Fruit fly (Drosophila melanogaster) whole organism, embryonic: ENCODE results near the gene CG7011.

Experiments
- Blimp-1 ChIP-seq: fragments of 200-800 bp; sonication (Bioruptor generic); optimal IDR thresholded peaks from 3 replicates; lab custom pipeline; 2018; ENCODE audit warnings: missing biosample characterization, missing genetic modification characterization, mild to moderate bottlenecking, moderate library complexity, missing genetic modification reagents
- CG10147 ChIP-seq: fragments of 200-800 bp; sonication (Bioruptor generic); optimal IDR thresholded peaks from 2 replicates; lab custom pipeline; 2019; ENCODE audit warnings: missing biosample characterization, mild to moderate bottlenecking, missing genetic modification characterization, moderate library complexity
- CG10267 ChIP-seq: fragments of 200-800 bp; sonication (Bioruptor generic); optimal IDR thresholded peaks from 2 replicates; lab custom pipeline; 2018; ENCODE audit warnings: missing biosample characterization, mild to moderate bottlenecking, missing genetic modification characterization, moderate library complexity
- CG11504 ChIP-seq: fragments of 200-800 bp; sonication (Bioruptor generic); optimal IDR thresholded peaks from 3 replicates; lab custom pipeline; 2019; ENCODE audit warnings: missing biosample characterization, mild to moderate bottlenecking, missing genetic modification characterization, moderate library complexity
- CG12236 ChIP-seq: fragments of 200-800 bp; sonication (Bioruptor generic); optimal IDR thresholded peaks from 2 replicates; lab custom pipeline; 2016; ENCODE audit warnings: missing biosample characterization, missing genetic modification characterization
- CG12391 ChIP-seq: fragments of 200-800 bp; sonication (Bioruptor generic); optimal IDR thresholded peaks from 3 replicates; lab custom pipeline; 2018; ENCODE audit warnings: missing biosample characterization, mild to moderate bottlenecking, missing genetic modification characterization, moderate library complexity
- CG13424 ChIP-seq: fragments of 200-800 bp; sonication (Bioruptor generic); optimal IDR thresholded peaks from 2 replicates; lab custom pipeline; 2019; ENCODE audit warnings: missing biosample characterization, mild to moderate bottlenecking, missing genetic modification characterization, moderate library complexity
- CG14710 ChIP-seq: fragments of 200-800 bp; sonication (Bioruptor generic); optimal IDR thresholded peaks from 3 replicates; lab custom pipeline; 2019; ENCODE audit warnings: missing biosample characterization, mild to moderate bottlenecking, missing genetic modification characterization, moderate library complexity
- CG15514 ChIP-seq: fragments of 200-800 bp; sonication (Bioruptor generic); optimal IDR thresholded peaks from 3 replicates; lab custom pipeline; 2017; ENCODE audit warnings: missing biosample characterization, missing genetic modification characterization, mild to moderate bottlenecking, moderate library complexity, missing genetic modification reagents
- CG17361 ChIP-seq: fragments of 200-800 bp; sonication (Bioruptor generic); IDR thresholded peaks from 3 replicates; pipeline ENCODE4 v1.3.6; 2022; ENCODE audit warnings: missing biosample characterization, missing genetic modification characterization
- CG17829 ChIP-seq: fragments of 200-800 bp; optimal IDR thresholded peaks from 2 replicates; lab custom pipeline; 2019; ENCODE audit warnings: missing biosample characterization, mild to moderate bottlenecking, missing genetic modification characterization, moderate library complexity
- CG2202 ChIP-seq: fragments of 200-800 bp; sonication (Bioruptor generic); optimal IDR thresholded peaks from 2 replicates; lab custom pipeline; 2018; ENCODE audit warnings: missing biosample characterization, mild to moderate bottlenecking, missing genetic modification characterization
- CG2678 ChIP-seq: fragments of 200-800 bp; sonication (Bioruptor generic); optimal IDR thresholded peaks from 3 replicates; lab custom pipeline; 2019; ENCODE audit warnings: missing biosample characterization, mild to moderate bottlenecking, missing genetic modification characterization, moderate library complexity
- CG2712 ChIP-seq: fragments of 200-800 bp; optimal IDR thresholded peaks from 3 replicates; lab custom pipeline; 2019; ENCODE audit warnings: missing biosample characterization, mild to moderate bottlenecking, missing genetic modification characterization, moderate library complexity
- CG31441 ChIP-seq: fragments of 200-800 bp; sonication (Bioruptor generic); IDR thresholded peaks from 2 replicates; pipeline ENCODE4 v1.3.6; 2022; ENCODE audit warnings: missing biosample characterization, missing genetic modification characterization
- CG33557 ChIP-seq: fragments of 200-800 bp; sonication (Bioruptor generic); optimal IDR thresholded peaks from 2 replicates; lab custom pipeline; 2019; ENCODE audit warnings: missing biosample characterization, mild to moderate bottlenecking, missing genetic modification characterization, moderate library complexity
- CG4424 ChIP-seq: fragments of 200-800 bp; sonication (Bioruptor generic); optimal IDR thresholded peaks from 3 replicates; lab custom pipeline; 2016; ENCODE audit warnings: missing biosample characterization, missing genetic modification characterization
- CG6254 ChIP-seq: fragments of 200-800 bp; sonication (Bioruptor generic); optimal IDR thresholded peaks from 3 replicates; lab custom pipeline; 2017; ENCODE audit warnings: mild to moderate bottlenecking, missing biosample characterization, missing genetic modification reagents, missing genetic modification characterization
- CG6689 ChIP-seq: fragments of 200-800 bp; sonication (Bioruptor generic); IDR thresholded peaks from 2 replicates; pipeline ENCODE4 v1.3.6; 2022; ENCODE audit warnings: missing biosample characterization, missing genetic modification characterization
- CG7372 ChIP-seq: fragments of 200-800 bp; sonication (Bioruptor generic); IDR thresholded peaks from 2 replicates; pipeline ENCODE4 v1.3.6; 2022; ENCODE audit warnings: missing biosample characterization, missing genetic modification characterization
- CG8388 ChIP-seq: fragments of 200-800 bp; sonication (Bioruptor generic); optimal IDR thresholded peaks from 2 replicates; lab custom pipeline; 2019; ENCODE audit warnings: missing biosample characterization, mild to moderate bottlenecking, missing genetic modification characterization, moderate library complexity
- CG8924 ChIP-seq: fragments of 200-800 bp; optimal IDR thresholded peaks from 3 replicates; lab custom pipeline; 2019; ENCODE audit warnings: missing biosample characterization, mild to moderate bottlenecking, missing genetic modification characterization, moderate library complexity
- CG9437 ChIP-seq: fragments of 200-800 bp; sonication (Bioruptor generic); optimal IDR thresholded peaks from 2 replicates; lab custom pipeline; 2018; ENCODE audit warnings: missing biosample characterization, mild to moderate bottlenecking, missing genetic modification characterization
- CoRest ChIP-seq: fragments of 200-800 bp; sonication (Bioruptor generic); optimal IDR thresholded peaks from 3 replicates; lab custom pipeline; 2018; ENCODE audit warnings: missing biosample characterization, mild to moderate bottlenecking, missing genetic modification characterization, moderate library complexity
- CrebB ChIP-seq: fragments of 200-800 bp; sonication (Bioruptor generic); optimal IDR thresholded peaks from 3 replicates; lab custom pipeline; 2018; ENCODE audit warnings: missing biosample characterization, mild to moderate bottlenecking, missing genetic modification characterization
- D19A ChIP-seq: fragments of 200-800 bp; optimal IDR thresholded peaks from 3 replicates; lab custom pipeline; 2019; ENCODE audit warnings: missing biosample characterization, mild to moderate bottlenecking, missing genetic modification characterization, moderate library complexity
- Eip74EF ChIP-seq, 2 experiments: fragments of 200-800 bp in 1 of 2; fragments of >200 bp in 1 of 2; sonication (Bioruptor generic) in 1 of 2; optimal IDR thresholded peaks; 2 replicates each; lab custom pipeline; 2017 to 2019; ENCODE audit warnings: missing biosample characterization in 2 of 2, missing genetic modification characterization in 2 of 2, mild to moderate bottlenecking in 1 of 2, moderate library complexity in 1 of 2
- Hey ChIP-seq: fragments of 200-800 bp; sonication (Bioruptor generic); optimal IDR thresholded peaks from 3 replicates; lab custom pipeline; 2018; ENCODE audit warnings: missing biosample characterization, mild to moderate bottlenecking, missing genetic modification characterization
- Hr51 ChIP-seq, 2 experiments: fragments of 200-800 bp; sonication (Bioruptor generic); optimal IDR thresholded peaks; 2 replicates in 1 of 2; 3 replicates in 1 of 2; lab custom pipeline; 2016 to 2018; ENCODE audit warnings: missing biosample characterization in 2 of 2, missing genetic modification characterization in 2 of 2, mild to moderate bottlenecking in 1 of 2, moderate library complexity in 1 of 2
- Mad ChIP-seq: fragments of 200-800 bp; sonication (Bioruptor generic); optimal IDR thresholded peaks from 2 replicates; lab custom pipeline; 2016; ENCODE audit warnings: missing biosample characterization, missing genetic modification characterization
- Meics ChIP-seq: fragments of 200-800 bp; sonication (Bioruptor generic); optimal IDR thresholded peaks from 2 replicates; lab custom pipeline; 2017; ENCODE audit warnings: missing biosample characterization, mild to moderate bottlenecking, missing genetic modification characterization
- Oli ChIP-seq: fragments of 200-800 bp; sonication (Bioruptor generic); optimal IDR thresholded peaks from 2 replicates; lab custom pipeline; 2018; ENCODE audit warnings: missing biosample characterization, mild to moderate bottlenecking, missing genetic modification characterization, moderate library complexity
- Sox100B ChIP-seq: fragments of 200-800 bp; sonication (Bioruptor generic); optimal IDR thresholded peaks from 3 replicates; lab custom pipeline; 2018; ENCODE audit warnings: missing biosample characterization, mild to moderate bottlenecking, missing genetic modification characterization
- bsh ChIP-seq, 2 experiments: fragments of 200-800 bp; sonication (Bioruptor generic); optimal IDR thresholded peaks; 2 replicates each; lab custom pipeline; 2017 to 2018; ENCODE audit warnings: mild to moderate bottlenecking in 2 of 2, missing biosample characterization in 2 of 2, missing genetic modification characterization in 2 of 2, moderate library complexity in 1 of 2
- croc ChIP-seq: fragments of 200-800 bp; sonication (Bioruptor generic); conservative IDR thresholded peaks from 3 replicates; pipeline ENCODE4 v1.3.6; 2022; ENCODE audit warnings: missing biosample characterization, missing genetic modification characterization
- dati ChIP-seq: fragments of 200-800 bp; sonication (Bioruptor generic); IDR thresholded peaks from 2 replicates; pipeline ENCODE4 v1.3.6; 2022; ENCODE audit warnings: missing biosample characterization, missing genetic modification characterization
- dmrt11E ChIP-seq: fragments of 200-800 bp; sonication (Bioruptor generic); optimal IDR thresholded peaks from 3 replicates; lab custom pipeline; 2018; ENCODE audit warnings: missing biosample characterization, mild to moderate bottlenecking, missing genetic modification characterization, moderate library complexity
- esg ChIP-seq: fragments of 200-800 bp; sonication (Bioruptor generic); conservative IDR thresholded peaks from 2 replicates; pipeline ENCODE4 v1.3.6; 2022; ENCODE audit warnings: missing biosample characterization, missing genetic modification characterization
- fd96Cb ChIP-seq: fragments of 200-800 bp; sonication (Bioruptor generic); optimal IDR thresholded peaks from 2 replicates; lab custom pipeline; 2018; ENCODE audit warnings: missing biosample characterization, mild to moderate bottlenecking, missing genetic modification characterization, moderate library complexity
- lola ChIP-seq, 3 experiments: fragments of >200 bp in 2 of 3; fragments of 200-800 bp in 1 of 3; sonication (Bioruptor generic) in 1 of 3; optimal IDR thresholded peaks; 2 replicates each; lab custom pipeline; 2017 to 2019; ENCODE audit warnings: missing biosample characterization in 3 of 3, missing genetic modification characterization in 3 of 3, mild to moderate bottlenecking in 1 of 3, moderate library complexity in 1 of 3
- mirr ChIP-seq: fragments of 200-800 bp; sonication (Bioruptor generic); optimal IDR thresholded peaks from 3 replicates; lab custom pipeline; 2018; ENCODE audit warnings: missing biosample characterization, mild to moderate bottlenecking, missing genetic modification characterization
- nmo ChIP-seq: fragments of 200-800 bp; sonication (Bioruptor generic); optimal IDR thresholded peaks from 2 replicates; lab custom pipeline; 2018; ENCODE audit warnings: missing biosample characterization, mild to moderate bottlenecking, missing genetic modification characterization, moderate library complexity
- phol ChIP-seq: fragments of 200-800 bp; sonication (Bioruptor generic); optimal IDR thresholded peaks from 3 replicates; lab custom pipeline; 2018; ENCODE audit warnings: missing biosample characterization, mild to moderate bottlenecking, missing genetic modification characterization, moderate library complexity
- sc ChIP-seq, 3 experiments: fragments of >200 bp in 2 of 3; fragments of 200-800 bp in 1 of 3; sonication (Bioruptor generic) in 1 of 3; optimal IDR thresholded peaks; 2 replicates in 2 of 3; 3 replicates in 1 of 3; lab custom pipeline; 2017; ENCODE audit warnings: mild to moderate bottlenecking in 1 of 3, missing biosample characterization in 1 of 3, missing genetic modification characterization in 1 of 3, missing genetic modification reagents in 1 of 3
- tap ChIP-seq: fragments of 200-800 bp; optimal IDR thresholded peaks from 3 replicates; lab custom pipeline; 2019; ENCODE audit warnings: missing biosample characterization, mild to moderate bottlenecking, missing genetic modification characterization, moderate library complexity
- trem ChIP-seq: fragments of 200-800 bp; optimal IDR thresholded peaks from 3 replicates; lab custom pipeline; 2019; ENCODE audit warnings: missing biosample characterization, mild to moderate bottlenecking, missing genetic modification characterization, moderate library complexity

The CG7011 gene

DNA sequence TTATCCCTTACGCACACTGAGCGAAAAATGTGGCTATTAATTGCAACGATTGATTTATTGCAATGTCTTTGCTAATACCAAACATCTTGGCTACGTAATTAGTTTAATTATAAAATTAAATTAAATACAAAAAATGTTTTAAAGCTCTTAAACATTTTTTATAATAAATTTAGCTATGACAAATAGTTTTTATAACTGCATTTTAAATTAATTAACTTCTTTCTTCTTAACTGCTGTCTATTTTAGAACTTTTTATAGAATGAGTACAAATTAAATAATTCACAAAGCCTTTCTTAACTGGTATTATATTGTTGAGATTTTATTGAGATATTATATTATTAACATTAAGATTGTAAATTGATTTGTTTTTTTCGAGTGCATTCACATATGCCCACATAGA, 11.4 kb upstream of the CG7011 start (continued):
- TF ChIP-seq CG2202 (tag; lab: Kevin White, UChicago): peak; percentile 3
- TF ChIP-seq CG8388 (GFP tag; lab: Kevin White, UChicago): peak; percentile 24
- TF ChIP-seq phol: peak; percentile 73
- TF ChIP-seq croc: 0 out of 3 replicates have a peak, but pooled peaks have one; percentile 13
- no peak for TF ChIP-seq CG10147
- TF ChIP-seq sc (optimal IDR thresholded peaks at IDR 0.05; lab: Kevin White, UChicago): no peak
- TF ChIP-seq sc (GFP tag; optimal IDR thresholded peaks at IDR 0.05; lab: Kevin White, UChicago): peak; percentile 15
- TF ChIP-seq tap (tag; lab: Kevin White, UChicago): no peak
- TF ChIP-seq CG10267 (tag; lab: Kevin White, UChicago): peak; percentile 13
- TF ChIP-seq CG12236: no peak
- TF ChIP-seq Blimp-1: peak; percentile 12
- TF ChIP-seq bsh (GFP tag; optimal IDR thresholded peaks at IDR 0.05; lab: Kevin White, UChicago): peak in 1 of 2 experiments; percentile 65
- peak; percentile 78 for TF ChIP-seq CG2712 (tag; lab: Kevin White, UChicago)
- no peak for TF ChIP-seq esg (GFP tag; lab: Robert Waterston, UW)
- TF ChIP-seq CG31441: peak; percentile 70
- TF ChIP-seq CG33557 (GFP tag; lab: Kevin White, UChicago): peak; percentile 34
- TF ChIP-seq CG14710 (tag; lab: Kevin White, UChicago): peak; percentile 26
- TF ChIP-seq CG6689: peak; percentile 47; the same call in 1 of the 2 replicates
- TF ChIP-seq dmrt11E (tag; lab: Kevin White, UChicago): peak; percentile 77
- peak; percentile 17 for TF ChIP-seq Sox100B
- TF ChIP-seq dati: no peak
- TF ChIP-seq Eip74EF (GFP tag; optimal IDR thresholded peaks at IDR 0.05; lab: Kevin White, UChicago): peak in 1 of 2 experiments; percentile 13
- TF ChIP-seq CG17829 (tag; lab: Kevin White, UChicago): peak; percentile 70
- peak; percentile 59 for TF ChIP-seq trem (tag; lab: Kevin White, UChicago)
- no peak for TF ChIP-seq Mad
- peak; percentile 77 for TF ChIP-seq CG17361
- TF ChIP-seq CoRest (tag; lab: Kevin White, UChicago): peak; percentile 61
- TF ChIP-seq fd96Cb (tag; lab: Kevin White, UChicago): peak; percentile 20
- peak; percentile 45 for TF ChIP-seq CG12391
- TF ChIP-seq CG13424 (tag; lab: Kevin White, UChicago): peak; percentile 31
- TF ChIP-seq Hr51 (GFP tag; optimal IDR thresholded peaks at IDR 0.05; lab: Kevin White, UChicago): peak in 1 of 2 experiments; percentile 26
- peak; percentile 13 for TF ChIP-seq CG4424 (GFP tag; lab: Kevin White, UChicago)
- TF ChIP-seq nmo: peak; percentile 69
- no peak for TF ChIP-seq mirr (GFP tag; lab: Kevin White, UChicago)
- TF ChIP-seq Meics (GFP tag; lab: Kevin White, UChicago): no peak
- TF ChIP-seq CG8924 (tag; lab: Kevin White, UChicago): peak; percentile 23
- no peak for TF ChIP-seq Hey
- peak in 1 of 3 experiments; percentile 84 for TF ChIP-seq lola (GFP tag; optimal IDR thresholded peaks at IDR 0.05; lab: Kevin White, UChicago)
- peak; percentile 57 for TF ChIP-seq CG2678
- TF ChIP-seq D19A: peak; percentile 55
- TF ChIP-seq Oli: peak; percentile 39
- peak; percentile 2 for TF ChIP-seq CG6254 (GFP tag; lab: Kevin White, UChicago)
- peak; percentile 61 for TF ChIP-seq CG11504 (tag; lab: Kevin White, UChicago)
- no peak for TF ChIP-seq CrebB (tag; lab: Kevin White, UChicago)
- no peak for TF ChIP-seq CG7372
- TF ChIP-seq CG15514 (GFP tag; lab: Kevin White, UChicago): no peak
- TF ChIP-seq CG9437: peak; percentile 42
